Fruit fly (Drosophila melanogaster): ENCODE measurements around the gene CtsL4.

CtsL4 gene

dm6 chr2L:10341405-10341804, 15.0 kb downstream of the CtsL4 start, which contains the start of gene CG31715 (continued):
- TF ChIP-seq CG7839 (tag; optimal IDR thresholded peaks at IDR 0.05) = peak; percentile 13
- no peak for TF ChIP-seq Hsf (GFP tag; optimal IDR thresholded peaks at IDR 0.05)
- no peak for TF ChIP-seq CG17568 (GFP tag; optimal IDR thresholded peaks at IDR 0.05)
- no peak for TF ChIP-seq Atf-2 (GFP tag; optimal IDR thresholded peaks at IDR 0.05)
- TF ChIP-seq yki (optimal IDR thresholded peaks at IDR 0.05) = no peak
- TF ChIP-seq CG15479 (GFP tag; optimal IDR thresholded peaks at IDR 0.05) = no peak
- TF ChIP-seq CG12236 (GFP tag; optimal IDR thresholded peaks at IDR 0.05) = no peak
- no peak for TF ChIP-seq CG31388 (GFP tag; optimal IDR thresholded peaks at IDR 0.05)
- TF ChIP-seq CG6272 (GFP tag; IDR thresholded peaks at IDR 0.05) = no peak
- no peak for TF ChIP-seq Ptx1 (GFP tag; IDR thresholded peaks at IDR 0.05)
- no peak for TF ChIP-seq CG11247 (GFP tag; IDR thresholded peaks at IDR 0.05)
- peak; percentile 4 for TF ChIP-seq CG10462 (GFP tag; optimal IDR thresholded peaks at IDR 0.05)
- TF ChIP-seq Drgx (GFP tag; IDR thresholded peaks at IDR 0.05) = no peak
- TF ChIP-seq unpg (GFP tag; optimal IDR thresholded peaks at IDR 0.05) = peak; percentile 40
- 0 out of 2 replicates have a peak, but pooled peaks have one; percentile 22 for TF ChIP-seq Xrp1 (GFP tag; IDR thresholded peaks at IDR 0.05)
- TF ChIP-seq CG10431 (GFP tag; optimal IDR thresholded peaks at IDR 0.05) = no peak
- no peak for TF ChIP-seq CG30431 (GFP tag; optimal IDR thresholded peaks at IDR 0.05)
- no peak for TF ChIP-seq pb (GFP tag; optimal IDR thresholded peaks at IDR 0.05)
- no peak for TF ChIP-seq jing (GFP tag; optimal IDR thresholded peaks at IDR 0.05)
- peak; percentile 38; the same call in 2 of the 3 replicates for TF ChIP-seq Doc3 (GFP tag; IDR thresholded peaks at IDR 0.05; ENCODE audit: partially characterized antibody)
- TF ChIP-seq ttk (GFP tag; IDR thresholded peaks at IDR 0.05) = no peak
- peak; percentile 99 for TF ChIP-seq CG8388 (GFP tag; optimal IDR thresholded peaks at IDR 0.05)
- no peak for TF ChIP-seq bbx (GFP tag; IDR thresholded peaks at IDR 0.05; ENCODE audit: partially characterized antibody)
- TF ChIP-seq CG31365 (tag; optimal IDR thresholded peaks at IDR 0.05) = no peak
- no peak for TF ChIP-seq cwo (GFP tag; optimal IDR thresholded peaks at IDR 0.05)
- no peak for TF ChIP-seq CG14667 (GFP tag; IDR thresholded peaks at IDR 0.05)
- no peak for TF ChIP-seq CG2875 (GFP tag; optimal IDR thresholded peaks at IDR 0.05)
- peak; percentile 67 for TF ChIP-seq BEAF-32 (GFP tag; optimal IDR thresholded peaks at IDR 0.05)
- no peak for TF ChIP-seq fd3F (GFP tag; optimal IDR thresholded peaks at IDR 0.05)
- no peak for TF ChIP-seq CG12769 (tag; optimal IDR thresholded peaks at IDR 0.05)
- TF ChIP-seq CG17359 (tag; optimal IDR thresholded peaks at IDR 0.05) = no peak
- TF ChIP-seq gsb-n (tag; optimal IDR thresholded peaks at IDR 0.05) = peak; percentile 18
- TF ChIP-seq ato (GFP tag; IDR thresholded peaks at IDR 0.05; ENCODE audit: partially characterized antibody) = no peak
- TF ChIP-seq sqz (GFP tag; optimal IDR thresholded peaks at IDR 0.05) = no peak
- peak; percentile 12 for TF ChIP-seq Dp (GFP tag; optimal IDR thresholded peaks at IDR 0.05)
- no peak for TF ChIP-seq CG1647 (GFP tag; optimal IDR thresholded peaks at IDR 0.05)
- TF ChIP-seq CG32772 (GFP tag; IDR thresholded peaks at IDR 0.05) = no peak
- peak; percentile 79 for TF ChIP-seq Med (GFP tag)
- no peak for TF ChIP-seq CkIIα-i1 (GFP tag; IDR thresholded peaks at IDR 0.05)
- peak; percentile 42; the same call in 1 of the 2 replicates for TF ChIP-seq hbn (GFP tag; IDR thresholded peaks at IDR 0.05; ENCODE audit: partially characterized antibody)
- no peak for TF ChIP-seq CG3838 (GFP tag; optimal IDR thresholded peaks at IDR 0.05)
- no peak for TF ChIP-seq CG18599 (GFP tag; optimal IDR thresholded peaks at IDR 0.05)
- TF ChIP-seq CG1603 (tag; optimal IDR thresholded peaks at IDR 0.05) = peak; percentile 35
- no peak for TF ChIP-seq Mes4 (GFP tag; optimal IDR thresholded peaks at IDR 0.05)
- TF ChIP-seq ap (GFP tag; IDR thresholded peaks at IDR 0.05) = no peak
- TF ChIP-seq Sox102F (GFP tag; optimal IDR thresholded peaks at IDR 0.05) = no peak
- no peak for TF ChIP-seq kay (GFP tag; optimal IDR thresholded peaks at IDR 0.05)
- no peak for TF ChIP-seq CG2199 (GFP tag; IDR thresholded peaks at IDR 0.05)
- no peak for TF ChIP-seq Dad (GFP tag; optimal IDR thresholded peaks at IDR 0.05)
- no peak for TF ChIP-seq Bdp1 (GFP tag; optimal IDR thresholded peaks at IDR 0.05)
- TF ChIP-seq CG6654 (GFP tag; optimal IDR thresholded peaks at IDR 0.05) = no peak
- peak; percentile 81 for TF ChIP-seq row (GFP tag; IDR thresholded peaks at IDR 0.05)
